Worm (Caenorhabditis elegans) whole organism, late embryonic: Measurements from ENCODE around the gene srx-130.

Experiments used
- elt-4 ChIP-seq: sonication (generic microtip); optimal IDR thresholded peaks from 2 replicates; lab custom pipeline; 2016; ENCODE audit warnings: missing genetic modification characterization, missing compliant biosample characterization
- ets-4 ChIP-seq: sonication (generic microtip); optimal IDR thresholded peaks from 2 replicates; lab custom pipeline; 2016; ENCODE audit warnings: missing genetic modification characterization, missing compliant biosample characterization
- hlh-13 ChIP-seq: fragments of 200-800 bp; sonication (Bioruptor generic); optimal IDR thresholded peaks from 2 replicates; lab custom pipeline; 2018; ENCODE audit warnings: mild to moderate bottlenecking, missing genetic modification characterization, missing compliant biosample characterization
- sox-2 ChIP-seq: fragments of 200-800 bp; sonication (Bioruptor generic); IDR thresholded peaks from 2 replicates; pipeline ENCODE4 v1.3.6; 2022; ENCODE audit warnings: missing genetic modification reagents, missing genetic modification characterization, missing compliant biosample characterization

ce11 chrV:13893583-13893982, 50.3 kb downstream of the srx-130 start:
- TF ChIP-seq sox-2 (GFP tag; lab: Robert Waterston, UW) = no peak
- no peak for TF ChIP-seq elt-4 (tag; lab: Kevin White, UChicago)
- TF ChIP-seq hlh-13 (GFP tag; lab: Kevin White, UChicago) = no peak
- no peak for TF ChIP-seq ets-4 (tag; lab: Kevin White, UChicago)
